Worm (Caenorhabditis elegans) whole organism, midembryonic: Measurements from ENCODE around the gene clh-2.

Source experiments
- T22C8.4 ChIP-seq: fragments of 200-800 bp; sonication (Bioruptor generic); IDR thresholded peaks from 2 replicates; pipeline ENCODE4 v1.3.6; 2022; ENCODE audit warnings: missing genetic modification characterization, missing compliant biosample characterization
- cog-1 ChIP-seq: sonication (generic microtip); optimal IDR thresholded peaks from 2 replicates; lab custom pipeline; 2016; ENCODE audit warnings: missing genetic modification characterization, missing compliant biosample characterization
- flt-1 ChIP-seq: fragments of 200-800 bp; sonication (Bioruptor generic); IDR thresholded peaks from 2 replicates; pipeline ENCODE4 v1.3.6; 2022; ENCODE audit warnings: missing genetic modification characterization, missing compliant biosample characterization
- klf-2 ChIP-seq: fragments of 200-800 bp; sonication (Bioruptor generic); conservative IDR thresholded peaks from 2 replicates; pipeline ENCODE4 v1.3.6; 2022; ENCODE audit warnings: missing genetic modification reagents, missing genetic modification characterization, missing compliant biosample characterization
- med-1 ChIP-seq: sonication (generic microtip); optimal IDR thresholded peaks from 2 replicates; lab custom pipeline; 2017; ENCODE audit warnings: missing genetic modification characterization, mild to moderate bottlenecking, missing compliant biosample characterization, antibody characterized with exemption, missing genetic modification reagents; ENCODE audit not compliant: insufficient read depth
- ref-1 ChIP-seq: fragments of 200-800 bp; sonication (Bioruptor generic); conservative IDR thresholded peaks from 2 replicates; pipeline ENCODE4 v1.3.6; 2022; ENCODE audit warnings: missing genetic modification reagents, missing genetic modification characterization, missing compliant biosample characterization
- tab-1 ChIP-seq: fragments of 200-800 bp; sonication (Bioruptor generic); IDR thresholded peaks from 2 replicates; pipeline ENCODE4 v1.3.6; 2022; ENCODE audit warnings: missing genetic modification characterization, missing compliant biosample characterization
- ztf-23 ChIP-seq: fragments of 200-800 bp; sonication (Bioruptor generic); IDR thresholded peaks from 2 replicates; pipeline ENCODE4 v1.3.6; 2022; ENCODE audit warnings: missing genetic modification reagents, missing genetic modification characterization, missing compliant biosample characterization
- ztf-29 ChIP-seq: fragments of 200-800 bp; sonication (Bioruptor generic); IDR thresholded peaks from 2 replicates; pipeline ENCODE4 v1.3.6; 2022; ENCODE audit warnings: missing genetic modification reagents, missing genetic modification characterization, missing compliant biosample characterization

clh-2 gene

DNA sequence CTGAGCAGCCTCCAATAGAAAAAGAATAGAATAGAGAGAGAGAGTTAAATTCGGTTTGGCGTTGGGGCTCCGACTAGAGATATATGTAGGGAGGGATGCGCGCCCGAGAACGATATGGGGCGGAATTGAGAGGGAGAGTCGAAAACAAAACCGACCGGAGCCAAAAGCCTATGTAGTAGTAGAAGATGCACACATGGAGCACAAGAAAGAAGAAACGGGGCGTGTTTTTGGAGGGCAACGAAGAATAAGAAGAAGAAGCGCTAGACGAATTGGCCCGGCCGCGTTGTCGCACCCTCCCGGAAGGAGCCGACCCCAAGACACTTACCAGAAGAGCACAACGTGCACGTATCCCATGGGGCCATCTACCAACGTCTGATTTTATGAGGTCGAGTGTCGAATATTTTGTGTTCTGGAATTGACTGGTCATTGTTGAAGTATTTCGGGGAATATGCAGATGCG lies 22.6 kb upstream of the clh-2 start, which contains the start of gene tag-180:
Gene tag-180 (minus strand): TSS at position 409 of the 459 bp plus-strand sequence.
- TF ChIP-seq T22C8.4 (GFP tag; lab: Robert Waterston, UW) (no peak), klf-2 (GFP tag; lab: Robert Waterston, UW) (no peak), flt-1 (GFP tag; lab: Robert Waterston, UW) (no peak), cog-1 (tag; lab: Kevin White, UChicago) (no peak), ztf-29 (GFP tag; lab: Robert Waterston, UW) (no peak), ztf-23 (GFP tag; lab: Robert Waterston, UW) (no peak), med-1 (no peak), ref-1 (no peak), tab-1 (no peak)

DNA sequence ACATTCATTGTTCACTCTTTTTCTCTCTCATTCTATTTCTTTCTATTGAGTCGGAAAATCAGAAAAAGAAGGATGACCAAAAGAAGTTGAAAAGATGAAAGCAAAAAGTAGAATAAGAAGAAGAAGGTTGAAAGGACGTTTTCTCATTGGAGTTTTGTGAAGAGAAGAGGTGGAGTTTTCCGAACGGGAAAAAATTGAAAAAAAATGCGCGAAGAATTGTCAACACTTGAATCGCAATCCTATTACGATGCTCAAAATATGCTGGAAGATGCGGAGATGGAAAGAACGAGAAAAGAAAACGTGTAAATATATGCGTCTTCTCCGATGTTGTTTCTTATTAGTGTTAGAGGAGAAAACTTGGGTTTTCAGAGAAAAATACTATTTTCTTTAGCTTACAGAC lies 18.3 kb upstream of the clh-2 start:
- TF ChIP-seq T22C8.4 (GFP tag; lab: Robert Waterston, UW) = no peak
- TF ChIP-seq klf-2 (GFP tag; lab: Robert Waterston, UW) = no peak
- no peak for TF ChIP-seq flt-1 (GFP tag; lab: Robert Waterston, UW)
- no peak for TF ChIP-seq ztf-23 (GFP tag; lab: Robert Waterston, UW)
- TF ChIP-seq med-1 = no peak
- no peak for TF ChIP-seq cog-1 (tag; lab: Kevin White, UChicago)
- no peak for TF ChIP-seq ztf-29 (GFP tag; lab: Robert Waterston, UW)
- no peak for TF ChIP-seq tab-1
- no peak for TF ChIP-seq ref-1

- TF ChIP-seq ztf-23 (GFP tag; lab: Robert Waterston, UW) (no peak), med-1 (no peak), klf-2 (GFP tag; lab: Robert Waterston, UW) (no peak), ref-1 (no peak), tab-1 (no peak), ztf-29 (GFP tag; lab: Robert Waterston, UW) (no peak), T22C8.4 (GFP tag; lab: Robert Waterston, UW) (no peak), cog-1 (tag; lab: Kevin White, UChicago) (no peak), flt-1 (GFP tag; lab: Robert Waterston, UW) (no peak)
Measured at ce11 chrII:11333846-11334638, 17.7 kb upstream of the clh-2 start.

- TF ChIP-seq ztf-29 (GFP tag; lab: Robert Waterston, UW) = no peak
Measured at ce11 chrII:11335670-11336069, 16.0 kb upstream of the clh-2 start.

DNA sequence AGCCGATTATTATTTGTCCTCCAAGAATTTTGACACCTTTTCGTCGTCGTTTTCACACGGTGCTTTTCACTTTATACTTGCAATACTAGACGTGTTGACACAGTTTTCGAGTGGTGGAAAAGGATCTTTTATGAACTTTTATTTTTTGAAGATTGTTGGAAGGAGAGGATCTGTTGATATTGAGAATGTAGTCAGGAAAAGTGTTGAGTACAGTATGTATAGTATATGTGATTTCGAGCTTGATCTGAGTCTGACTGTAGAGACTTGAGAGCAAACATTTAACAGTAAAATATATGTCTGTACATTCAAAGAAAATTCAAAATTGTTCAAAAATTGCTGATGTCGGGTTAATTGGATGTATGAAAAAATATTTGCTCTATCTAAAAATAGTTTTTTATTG lies 15.5 kb upstream of the clh-2 start:
- no peak for TF ChIP-seq ztf-29 (GFP tag; lab: Robert Waterston, UW)
- TF ChIP-seq cog-1 (tag; lab: Kevin White, UChicago) = no peak
- TF ChIP-seq tab-1 = no peak

DNA sequence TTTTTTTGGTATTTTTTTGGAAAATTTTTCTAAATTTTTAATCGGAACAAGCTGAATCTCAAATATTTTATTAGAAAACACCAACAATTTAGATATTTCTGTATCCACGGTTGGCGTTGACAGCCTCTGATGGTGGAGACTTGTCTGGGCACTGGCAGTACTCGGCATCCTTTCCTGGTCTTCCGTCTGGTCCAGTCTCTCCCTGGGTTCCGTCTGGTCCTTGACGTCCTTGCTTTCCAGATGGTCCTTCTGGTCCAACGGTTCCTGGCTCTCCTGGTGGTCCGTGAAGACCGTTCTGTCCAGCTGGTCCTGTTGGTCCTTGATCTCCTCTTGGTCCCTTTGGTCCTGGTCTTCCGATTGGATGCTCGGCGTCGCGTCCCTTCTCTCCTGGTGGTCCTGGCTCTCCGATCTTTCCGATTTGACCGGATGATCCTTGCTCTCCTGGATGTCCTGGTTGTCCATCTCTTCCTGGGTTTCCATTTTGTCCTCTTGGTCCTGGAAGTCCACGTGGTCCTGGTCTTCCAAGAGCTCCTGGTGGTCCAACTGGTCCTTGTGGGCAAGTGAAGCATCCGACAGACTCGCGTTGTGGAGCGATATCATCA lies 15.0 kb upstream of the clh-2 start:
- TF ChIP-seq ref-1 (no peak), tab-1 (no peak), T22C8.4 (GFP tag; lab: Robert Waterston, UW) (no peak), ztf-23 (GFP tag; lab: Robert Waterston, UW) (no peak), flt-1 (GFP tag; lab: Robert Waterston, UW) (no peak), ztf-29 (GFP tag; lab: Robert Waterston, UW) (no peak), cog-1 (tag; lab: Kevin White, UChicago) (no peak), klf-2 (GFP tag; lab: Robert Waterston, UW) (no peak), med-1 (no peak)

- no peak for TF ChIP-seq med-1
- TF ChIP-seq flt-1 (GFP tag; lab: Robert Waterston, UW) = no peak
- no peak for TF ChIP-seq ref-1
- no peak for TF ChIP-seq tab-1
- TF ChIP-seq ztf-23 (GFP tag; lab: Robert Waterston, UW) = no peak
- no peak for TF ChIP-seq klf-2 (GFP tag; lab: Robert Waterston, UW)
- TF ChIP-seq ztf-29 (GFP tag; lab: Robert Waterston, UW) = no peak
- no peak for TF ChIP-seq cog-1 (tag; lab: Kevin White, UChicago)
- no peak for TF ChIP-seq T22C8.4 (GFP tag; lab: Robert Waterston, UW)
Measured at ce11 chrII:11337497-11338040, 14.1 kb upstream of the clh-2 start, which contains the start of gene sqt-1. Gene sqt-1 (minus strand): TSS chrII:11337837.

ce11 chrII:11339507-11339906 lies 12.2 kb upstream of the clh-2 start, which contains the start of gene rmd-3:
Gene rmd-3 (minus strand): TSS chrII:11339607.
- TF ChIP-seq ztf-23 (GFP tag; lab: Robert Waterston, UW) (no peak), klf-2 (GFP tag; lab: Robert Waterston, UW) (no peak), T22C8.4 (GFP tag; lab: Robert Waterston, UW) (no peak), tab-1 (no peak), cog-1 (tag; lab: Kevin White, UChicago) (no peak)

DNA sequence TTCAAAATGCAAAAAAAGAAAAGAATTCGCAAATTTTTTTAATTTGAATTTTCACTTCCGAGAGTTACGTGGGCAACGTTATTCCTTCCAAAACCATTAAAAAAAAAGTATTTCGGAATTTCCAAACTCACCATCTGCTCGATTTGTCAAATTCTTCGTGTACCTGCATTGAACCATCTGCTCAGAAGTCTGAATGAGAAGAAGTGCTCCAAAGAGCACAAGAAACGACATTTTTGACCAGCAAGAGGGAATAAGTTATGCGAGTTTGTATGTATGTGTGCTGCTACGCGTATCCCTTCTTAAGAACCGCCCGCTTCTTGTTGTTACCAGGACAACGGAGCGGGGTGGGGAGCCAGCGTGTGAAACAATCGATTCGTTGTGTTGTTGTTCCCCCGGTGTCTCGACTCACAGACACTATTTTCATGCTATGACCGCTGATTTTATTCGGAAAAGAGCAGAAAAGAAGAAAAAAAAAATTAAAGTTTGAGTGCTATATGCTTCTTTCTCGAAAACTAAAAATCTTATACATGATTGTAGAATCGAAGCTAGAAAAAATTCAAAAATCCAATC lies 8.3 kb upstream of the clh-2 start, which contains the start of gene lgc-20:
Gene lgc-20 (minus strand): TSS at position 311 of the 570 bp plus-strand sequence.
- TF ChIP-seq T22C8.4 (GFP tag; lab: Robert Waterston, UW) (no peak), cog-1 (tag; lab: Kevin White, UChicago) (no peak), ref-1 (no peak), med-1 (no peak), ztf-23 (GFP tag; lab: Robert Waterston, UW) (no peak), flt-1 (GFP tag; lab: Robert Waterston, UW) (no peak), ztf-29 (GFP tag; lab: Robert Waterston, UW) (no peak), klf-2 (GFP tag; lab: Robert Waterston, UW) (no peak), tab-1 (no peak)
